Worm (Caenorhabditis elegans) whole organism, L1 larva: Measurements from ENCODE around the gene M176.4.
A peak's percentile ranks its signal among the peaks of the same experiment; 100 is the strongest.

Experiments
- C34B4.2 ChIP-seq: sonication (generic microtip); optimal IDR thresholded peaks from 2 replicates; lab custom pipeline; 2017; ENCODE audit warnings: mild to moderate bottlenecking, missing genetic modification characterization, missing compliant biosample characterization
- F16B12.6 ChIP-seq: fragments of 150-350 bp; optimal IDR thresholded peaks from 2 replicates; lab custom pipeline; 2014; ENCODE audit warnings: missing biosample characterization, missing genetic modification characterization
- ceh-63 ChIP-seq: fragments of 200-800 bp; sonication (Bioruptor generic); optimal IDR thresholded peaks from 2 replicates; lab custom pipeline; 2018; ENCODE audit warnings: mild to moderate bottlenecking, missing genetic modification characterization, missing compliant biosample characterization
- ceh-82 ChIP-seq, 3 experiments: fragments of 150-350 bp in 1 of 3; sonication (generic microtip) in 2 of 3; optimal IDR thresholded peaks; 2 replicates each; lab custom pipeline; 2014 to 2017; ENCODE audit warnings: missing biosample characterization in 3 of 3, missing genetic modification characterization in 3 of 3
- ceh-88 ChIP-seq: fragments of 200-800 bp; sonication (Bioruptor generic); IDR thresholded peaks from 2 replicates; pipeline ENCODE4 v1.3.6; 2022; ENCODE audit warnings: missing genetic modification characterization, missing compliant biosample characterization
- dpl-1 ChIP-seq, 3 experiments: fragments of 150-350 bp in 2 of 3; sonication (generic microtip) in 1 of 3; optimal IDR thresholded peaks; 2 replicates each; lab custom pipeline; 2014 to 2017; ENCODE audit warnings: missing biosample characterization in 3 of 3, missing genetic modification characterization in 3 of 3, missing genetic modification reagents in 3 of 3
- efl-1 ChIP-seq, 4 experiments: fragments of 150-350 bp; optimal IDR thresholded peaks in 3 of 4; peaks in 1 of 4; 1 replicate in 1 of 4; 2 replicates in 3 of 4; lab custom pipeline; 2014; ENCODE audit warnings: missing biosample characterization in 2 of 4, missing genetic modification characterization in 2 of 4, missing genetic modification reagents in 2 of 4
- egl-27 ChIP-seq, 2 experiments: fragments of 150-350 bp in 1 of 2; sonication (generic microtip); optimal IDR thresholded peaks; 3 replicates each; lab custom pipeline; 2017 to 2018; ENCODE audit warnings: missing biosample characterization in 2 of 2, missing genetic modification characterization in 2 of 2, missing genetic modification reagents in 2 of 2
- elt-2 ChIP-seq: sonication (generic microtip); optimal IDR thresholded peaks from 2 replicates; lab custom pipeline; 2016; ENCODE audit warnings: missing genetic modification characterization, mild to moderate bottlenecking, inconsistent platforms, missing compliant biosample characterization, missing genetic modification reagents
- ets-5 ChIP-seq: fragments of 200-800 bp; sonication (Bioruptor generic); IDR thresholded peaks from 2 replicates; pipeline ENCODE4 v1.3.6; 2022; ENCODE audit warnings: missing genetic modification characterization, missing compliant biosample characterization
- fkh-8 ChIP-seq: sonication (generic microtip); optimal IDR thresholded peaks from 2 replicates; lab custom pipeline; 2016; ENCODE audit warnings: mild to moderate bottlenecking, missing genetic modification characterization, missing compliant biosample characterization
- hlh-4 ChIP-seq: sonication (generic microtip); optimal IDR thresholded peaks from 2 replicates; lab custom pipeline; 2016; ENCODE audit warnings: mild to moderate bottlenecking, missing genetic modification characterization, missing compliant biosample characterization
- jun-1 ChIP-seq: fragments of 150-350 bp; optimal IDR thresholded peaks from 2 replicates; lab custom pipeline; 2014; ENCODE audit warnings: missing biosample characterization, missing genetic modification reagents, missing genetic modification characterization
- lin-13 ChIP-seq: fragments of 150-350 bp; optimal IDR thresholded peaks from 2 replicates; lab custom pipeline; 2014; ENCODE audit warnings: missing biosample characterization, missing genetic modification reagents, missing genetic modification characterization
- lin-15B ChIP-seq: fragments of 150-350 bp; sonication (generic microtip); optimal IDR thresholded peaks from 3 replicates; lab custom pipeline; 2014; ENCODE audit warnings: missing biosample characterization, missing genetic modification characterization
- lin-35 ChIP-seq, 2 experiments: fragments of 150-350 bp; optimal IDR thresholded peaks; 2 replicates each; lab custom pipeline; 2014; ENCODE audit warnings: missing biosample characterization in 2 of 2, missing genetic modification characterization in 2 of 2, missing genetic modification reagents in 2 of 2
- mef-2 ChIP-seq: fragments of 150-350 bp; optimal IDR thresholded peaks from 2 replicates; lab custom pipeline; 2014; ENCODE audit warnings: missing biosample characterization, missing genetic modification characterization
- nhr-11 ChIP-seq: fragments of 150-350 bp; optimal IDR thresholded peaks from 2 replicates; lab custom pipeline; 2014; ENCODE audit warnings: missing biosample characterization, missing genetic modification characterization
- nhr-20 ChIP-seq: sonication (generic microtip); optimal IDR thresholded peaks from 2 replicates; lab custom pipeline; 2016; ENCODE audit warnings: mild to moderate bottlenecking, missing genetic modification characterization, missing compliant biosample characterization
- nhr-237 ChIP-seq: fragments of 150-350 bp; optimal IDR thresholded peaks from 2 replicates; lab custom pipeline; 2014; ENCODE audit warnings: missing biosample characterization, missing genetic modification characterization
- nhr-28 ChIP-seq: fragments of 150-350 bp; optimal IDR thresholded peaks from 2 replicates; lab custom pipeline; 2014; ENCODE audit warnings: missing biosample characterization, missing genetic modification characterization
- nhr-47 ChIP-seq: sonication (generic microtip); optimal IDR thresholded peaks from 2 replicates; lab custom pipeline; 2016; ENCODE audit warnings: mild to moderate bottlenecking, missing genetic modification characterization, moderate library complexity, missing compliant biosample characterization
- nhr-76 ChIP-seq: sonication (generic microtip); optimal IDR thresholded peaks from 2 replicates; lab custom pipeline; 2017; ENCODE audit warnings: missing biosample characterization, missing genetic modification characterization
- pag-3 ChIP-seq: sonication (generic microtip); optimal IDR thresholded peaks from 2 replicates; lab custom pipeline; 2017; ENCODE audit warnings: missing genetic modification characterization, mild to moderate bottlenecking, missing compliant biosample characterization, antibody characterized with exemption, borderline replicate concordance; ENCODE audit not compliant: insufficient read depth
- pax-3 ChIP-seq: fragments of 200-800 bp; sonication (Bioruptor generic); optimal IDR thresholded peaks from 2 replicates; lab custom pipeline; 2018; ENCODE audit warnings: mild to moderate bottlenecking, missing genetic modification characterization, moderate library complexity, missing compliant biosample characterization
- snpc-4 ChIP-seq: fragments of 150-350 bp; optimal IDR thresholded peaks from 2 replicates; lab custom pipeline; 2014; ENCODE audit warnings: missing biosample characterization, missing genetic modification characterization
- sup-37 ChIP-seq: fragments of 200-800 bp; sonication (Bioruptor generic); optimal IDR thresholded peaks from 2 replicates; lab custom pipeline; 2018; ENCODE audit warnings: mild to moderate bottlenecking, missing genetic modification characterization, missing compliant biosample characterization
- swsn-7 ChIP-seq: sonication (generic microtip); optimal IDR thresholded peaks from 2 replicates; lab custom pipeline; 2016; ENCODE audit warnings: missing genetic modification characterization, missing compliant biosample characterization
- unc-30 ChIP-seq: sonication (generic microtip); optimal IDR thresholded peaks from 2 replicates; lab custom pipeline; 2017; ENCODE audit warnings: missing biosample characterization, missing genetic modification characterization
- unc-98 ChIP-seq: fragments of 200-800 bp; sonication (Bioruptor generic); IDR thresholded peaks from 2 replicates; pipeline ENCODE4 v1.3.6; 2022; ENCODE audit warnings: missing genetic modification characterization, missing compliant biosample characterization
- xbp-1 ChIP-seq: sonication (generic microtip); optimal IDR thresholded peaks from 2 replicates; lab custom pipeline; 2016; ENCODE audit warnings: missing genetic modification characterization, missing compliant biosample characterization

Gene M176.4

DNA sequence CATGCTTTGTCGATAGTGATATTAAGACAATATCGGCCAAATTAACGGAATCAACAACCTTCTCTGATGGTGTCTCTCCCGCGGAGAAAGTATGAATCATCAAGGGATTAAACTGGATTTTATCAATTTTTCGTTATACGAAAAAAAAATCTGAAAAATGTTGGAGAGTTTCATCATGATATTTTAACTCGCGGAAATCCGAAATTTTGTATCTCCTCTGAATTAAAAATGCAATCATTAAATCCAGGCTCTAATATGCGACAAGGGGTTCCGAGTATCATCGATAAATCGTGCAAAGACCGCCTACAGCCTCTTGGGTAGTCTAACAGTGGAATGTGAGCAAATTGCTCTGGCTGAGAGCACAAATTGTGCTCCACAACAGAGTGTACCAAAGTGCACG lies 41.0 kb upstream of the M176.4 start, which contains the start of gene C06C3.10:
Gene C06C3.10 (minus strand): TSS at position 101 of the 400 bp plus-strand sequence.
- TF ChIP-seq F16B12.6 (tag; lab: Kevin White, UChicago): no peak
- no peak for TF ChIP-seq ceh-88 (GFP tag; lab: Robert Waterston, UW)
- no peak for TF ChIP-seq unc-30 (tag; lab: Kevin White, UChicago)
- TF ChIP-seq snpc-4: no peak
- no peak for TF ChIP-seq nhr-20 (tag; lab: Kevin White, UChicago)
- TF ChIP-seq nhr-47 (tag; lab: Kevin White, UChicago): no peak
- TF ChIP-seq fkh-8 (tag; lab: Kevin White, UChicago): no peak
- TF ChIP-seq lin-35 (GFP tag; optimal IDR thresholded peaks at IDR 0.05; lab: Kevin White, UChicago): no peak

DNA sequence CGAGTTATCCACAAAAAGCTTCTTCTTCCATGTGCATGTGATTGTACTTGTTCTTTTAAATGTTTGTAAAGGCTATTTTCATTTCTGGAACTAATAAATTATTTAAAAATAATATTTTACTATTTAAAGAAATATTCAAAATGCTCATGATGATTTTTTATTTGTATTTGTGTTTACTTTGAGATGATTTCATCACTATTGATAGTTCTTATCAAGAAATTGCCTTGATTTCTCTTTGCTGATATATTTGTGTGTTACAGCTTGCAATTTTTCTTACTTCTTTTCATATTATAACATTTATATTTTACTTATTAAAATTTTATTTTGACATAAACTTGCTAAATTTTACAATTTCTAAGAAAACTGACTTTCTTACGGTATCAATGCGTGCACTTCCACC lies 40.0 kb upstream of the M176.4 start:
- TF ChIP-seq elt-2 (tag; lab: Kevin White, UChicago) (peak; percentile 20), nhr-20 (tag; lab: Kevin White, UChicago) (no peak)

DNA sequence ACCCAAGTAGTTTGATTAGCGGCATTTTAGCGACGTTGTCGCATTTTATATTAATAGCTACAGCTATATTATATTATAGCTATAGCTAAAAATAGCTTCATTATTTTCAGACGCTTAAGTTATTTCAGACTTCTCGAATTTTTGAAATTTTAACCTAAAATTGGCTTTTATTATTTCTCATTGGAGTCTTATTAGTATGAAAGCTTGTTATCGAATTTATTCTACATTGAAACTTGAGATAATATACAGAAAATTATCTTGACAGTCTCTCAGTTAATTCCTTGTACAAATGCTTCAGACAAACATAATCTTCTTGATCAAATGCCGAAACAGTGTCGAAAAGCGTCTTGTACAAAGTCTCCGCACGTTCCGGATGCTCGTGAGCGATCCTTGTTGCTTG lies 38.4 kb upstream of the M176.4 start, which contains the start of gene srh-48:
Gene srh-48 (plus strand): TSS at position 301 of the 400 bp plus-strand sequence.
- TF ChIP-seq pax-3 (tag; lab: Kevin White, UChicago) (no peak), ceh-82 (tag; optimal IDR thresholded peaks at IDR 0.05; lab: Kevin White, UChicago) (no peak), elt-2 (tag; lab: Kevin White, UChicago) (no peak), ets-5 (GFP tag; lab: Robert Waterston, UW) (no peak), fkh-8 (tag; lab: Kevin White, UChicago) (no peak)
- TF ChIP-seq, all 84 proteins: peak for 0

- TF ChIP-seq pag-3 (tag; lab: Kevin White, UChicago): no peak
- TF ChIP-seq nhr-20 (tag; lab: Kevin White, UChicago): no peak
- no peak for TF ChIP-seq egl-27 (tag; optimal IDR thresholded peaks at IDR 0.05; lab: Kevin White, UChicago)
- TF ChIP-seq nhr-11 (tag; lab: Kevin White, UChicago): no peak
- TF ChIP-seq unc-98 (GFP tag; lab: Robert Waterston, UW): no peak
- TF ChIP-seq nhr-237 (tag; lab: Kevin White, UChicago): no peak
Measured at ce11 chrII:9385241-9385640, 32.9 kb upstream of the M176.4 start, which contains the start of gene C06C3.7. Gene C06C3.7 (plus strand): TSS chrII:9385541.

- TF ChIP-seq ceh-63 (GFP tag; lab: Kevin White, UChicago) (no peak), swsn-7 (no peak), nhr-28 (tag; lab: Kevin White, UChicago) (no peak), lin-13 (GFP tag; lab: Kevin White, UChicago) (no peak), C34B4.2 (tag; lab: Kevin White, UChicago) (no peak), lin-15B (tag; lab: Kevin White, UChicago) (no peak), mef-2 (no peak), efl-1 (optimal IDR thresholded peaks at IDR 0.05; lab: Kevin White, UChicago) (no peak), efl-1 (GFP tag; optimal IDR thresholded peaks at IDR 0.05 in 1 of 2; lab: Kevin White, UChicago) (no peak), dpl-1 (GFP tag; optimal IDR thresholded peaks at IDR 0.05; lab: Kevin White, UChicago) (no peak), ceh-82 (tag; optimal IDR thresholded peaks at IDR 0.05; lab: Kevin White, UChicago) (no peak), nhr-76 (no peak), jun-1 (tag; lab: Kevin White, UChicago) (no peak), xbp-1 (tag; lab: Kevin White, UChicago) (no peak), ceh-88 (GFP tag; lab: Robert Waterston, UW) (no peak), hlh-4 (no peak), pax-3 (tag; lab: Kevin White, UChicago) (no peak), sup-37 (no peak)
Measured at ce11 chrII:9392724-9393123, 25.4 kb upstream of the M176.4 start, which contains the start of gene lido-17. Gene lido-17 (minus strand): TSS chrII:9392824.
